Fruit fly (Drosophila melanogaster) whole organism, embryonic: Measurements from ENCODE around the gene SK.

Experiments used
- CG11504 ChIP-seq: fragments of 200-800 bp; sonication (Bioruptor generic); optimal IDR thresholded peaks from 3 replicates; lab custom pipeline; 2019; ENCODE audit warnings: missing biosample characterization, mild to moderate bottlenecking, missing genetic modification characterization, moderate library complexity
- CG11723 ChIP-seq: fragments of 200-800 bp; sonication (Bioruptor generic); optimal IDR thresholded peaks from 2 replicates; lab custom pipeline; 2017; ENCODE audit warnings: missing biosample characterization, mild to moderate bottlenecking, missing genetic modification characterization
- CG12155 ChIP-seq: fragments of 200-800 bp; sonication (Bioruptor generic); optimal IDR thresholded peaks from 3 replicates; lab custom pipeline; 2016; ENCODE audit warnings: missing biosample characterization, missing genetic modification characterization
- CG16815 ChIP-seq: fragments of 200-800 bp; sonication (Bioruptor generic); optimal IDR thresholded peaks from 3 replicates; lab custom pipeline; 2017; ENCODE audit warnings: missing biosample characterization, mild to moderate bottlenecking, missing genetic modification characterization
- CG17385 ChIP-seq: fragments of 200-800 bp; sonication (Bioruptor generic); optimal IDR thresholded peaks from 3 replicates; lab custom pipeline; 2018; ENCODE audit warnings: missing biosample characterization, mild to moderate bottlenecking, missing genetic modification characterization
- CG18599 ChIP-seq: fragments of 200-800 bp; sonication (Bioruptor generic); optimal IDR thresholded peaks from 3 replicates; lab custom pipeline; 2017; ENCODE audit warnings: missing biosample characterization, missing genetic modification characterization, mild to moderate bottlenecking, moderate library complexity, missing genetic modification reagents
- CG2875 ChIP-seq: fragments of 200-800 bp; sonication (Bioruptor generic); optimal IDR thresholded peaks from 2 replicates; lab custom pipeline; 2017; ENCODE audit warnings: missing biosample characterization, mild to moderate bottlenecking, missing genetic modification characterization, missing genetic modification reagents
- CG34376 ChIP-seq: fragments of 200-800 bp; sonication (Bioruptor generic); optimal IDR thresholded peaks from 2 replicates; lab custom pipeline; 2018; ENCODE audit warnings: missing biosample characterization, mild to moderate bottlenecking, missing genetic modification characterization
- CG3838 ChIP-seq: fragments of 200-800 bp; sonication (Bioruptor generic); optimal IDR thresholded peaks from 3 replicates; lab custom pipeline; 2016; ENCODE audit warnings: missing biosample characterization, missing genetic modification characterization
- CG4854 ChIP-seq: fragments of 200-800 bp; sonication (Bioruptor generic); optimal IDR thresholded peaks from 2 replicates; lab custom pipeline; 2016; ENCODE audit warnings: missing biosample characterization, missing genetic modification characterization, inconsistent platforms
- CG5953 ChIP-seq: fragments of 200-800 bp; sonication (Bioruptor generic); IDR thresholded peaks from 2 replicates; pipeline ENCODE4 v1.3.6; 2022; ENCODE audit warnings: missing biosample characterization, missing genetic modification characterization
- CG6175 ChIP-seq: fragments of 200-800 bp; sonication (Bioruptor generic); IDR thresholded peaks from 3 replicates; pipeline ENCODE4 v1.3.6; 2022; ENCODE audit warnings: missing biosample characterization, missing genetic modification characterization
- CG6689 ChIP-seq: fragments of 200-800 bp; sonication (Bioruptor generic); IDR thresholded peaks from 2 replicates; pipeline ENCODE4 v1.3.6; 2022; ENCODE audit warnings: missing biosample characterization, missing genetic modification characterization
- CG6854 ChIP-seq: fragments of 200-800 bp; sonication (Bioruptor generic); optimal IDR thresholded peaks from 3 replicates; lab custom pipeline; 2017; ENCODE audit warnings: missing biosample characterization, mild to moderate bottlenecking, missing genetic modification characterization
- CG7745 ChIP-seq: fragments of 200-800 bp; sonication (Bioruptor generic); optimal IDR thresholded peaks from 2 replicates; lab custom pipeline; 2018; ENCODE audit warnings: missing biosample characterization, mild to moderate bottlenecking, missing genetic modification characterization, moderate library complexity
- CG8359 ChIP-seq: fragments of 200-800 bp; sonication (Bioruptor generic); optimal IDR thresholded peaks from 2 replicates; lab custom pipeline; 2017; ENCODE audit warnings: missing biosample characterization, mild to moderate bottlenecking, missing genetic modification characterization, borderline replicate concordance
- CG8765 ChIP-seq: fragments of 200-800 bp; sonication (Bioruptor generic); IDR thresholded peaks from 2 replicates; pipeline ENCODE4 v1.3.6; 2022; ENCODE audit warnings: missing biosample characterization, missing genetic modification characterization
- Dfd ChIP-seq, 2 experiments: fragments of >200 bp; optimal IDR thresholded peaks; 2 replicates each; lab custom pipeline; 2017; ENCODE audit warnings: missing biosample characterization in 2 of 2, missing genetic modification characterization in 2 of 2
- Doc2 ChIP-seq: fragments of 200-800 bp; sonication (Bioruptor generic); IDR thresholded peaks from 2 replicates; pipeline ENCODE4 v1.3.6; 2022; ENCODE audit warnings: missing biosample characterization, missing genetic modification characterization
- E2f2 ChIP-seq: fragments of 200-800 bp; sonication (Bioruptor generic); IDR thresholded peaks from 2 replicates; pipeline ENCODE4 v1.3.6; 2022; ENCODE audit warnings: missing biosample characterization, missing genetic modification characterization
- Gug ChIP-seq: fragments of 200-800 bp; sonication (Bioruptor generic); IDR thresholded peaks from 4 replicates; pipeline ENCODE4 v1.3.6; 2022; ENCODE audit warnings: missing biosample characterization, missing genetic modification characterization
- H15 ChIP-seq: fragments of 200-800 bp; sonication (Bioruptor generic); IDR thresholded peaks from 3 replicates; pipeline ENCODE4 v1.3.6; 2022; ENCODE audit warnings: missing biosample characterization, missing genetic modification characterization
- HmgZ ChIP-seq: fragments of 200-800 bp; sonication (Bioruptor generic); optimal IDR thresholded peaks from 2 replicates; lab custom pipeline; 2018; ENCODE audit warnings: missing biosample characterization, mild to moderate bottlenecking, missing genetic modification characterization
- Hr39 ChIP-seq: fragments of >200 bp; optimal IDR thresholded peaks from 2 replicates; lab custom pipeline; 2017
- Kr ChIP-seq: fragments of 200-800 bp; sonication (Bioruptor generic); optimal IDR thresholded peaks from 2 replicates; lab custom pipeline; 2017; ENCODE audit warnings: missing biosample characterization, mild to moderate bottlenecking, missing genetic modification characterization
- Meics ChIP-seq: fragments of 200-800 bp; sonication (Bioruptor generic); optimal IDR thresholded peaks from 2 replicates; lab custom pipeline; 2017; ENCODE audit warnings: missing biosample characterization, mild to moderate bottlenecking, missing genetic modification characterization
- Mrtf ChIP-seq: fragments of 200-800 bp; sonication (Bioruptor generic); IDR thresholded peaks from 3 replicates; pipeline ENCODE4 v1.3.6; 2022; ENCODE audit warnings: missing biosample characterization, missing genetic modification characterization
- Poxn ChIP-seq: fragments of 200-800 bp; sonication (Bioruptor generic); IDR thresholded peaks from 2 replicates; pipeline ENCODE4 v1.3.6; 2022; ENCODE audit warnings: missing biosample characterization, missing genetic modification characterization
- Side ChIP-seq: fragments of 200-800 bp; sonication (Bioruptor generic); optimal IDR thresholded peaks from 2 replicates; lab custom pipeline; 2016; ENCODE audit warnings: missing biosample characterization, missing genetic modification characterization
- Sry-δ ChIP-seq: fragments of 200-800 bp; sonication (Bioruptor generic); optimal IDR thresholded peaks from 2 replicates; lab custom pipeline; 2016; ENCODE audit warnings: missing biosample characterization, missing genetic modification characterization
- Vsx1 ChIP-seq: fragments of 200-800 bp; sonication (Bioruptor generic); optimal IDR thresholded peaks from 2 replicates; lab custom pipeline; 2017; ENCODE audit warnings: missing biosample characterization, mild to moderate bottlenecking, missing genetic modification characterization, missing genetic modification reagents
- ap ChIP-seq: fragments of 200-800 bp; sonication (Bioruptor generic); IDR thresholded peaks from 2 replicates; pipeline ENCODE4 v1.3.6; 2022; ENCODE audit warnings: missing biosample characterization, missing genetic modification characterization
- bab2 ChIP-seq: fragments of 200-800 bp; sonication (Bioruptor generic); optimal IDR thresholded peaks from 2 replicates; lab custom pipeline; 2016; ENCODE audit warnings: missing biosample characterization, missing genetic modification characterization
- bbx ChIP-seq: fragments of 200-800 bp; sonication (Bioruptor generic); IDR thresholded peaks from 2 replicates; pipeline ENCODE4 v1.3.6; 2022; ENCODE audit warnings: missing biosample characterization, missing genetic modification characterization; ENCODE audit not compliant: partially characterized antibody
- bowl ChIP-seq: fragments of 200-800 bp; sonication (Bioruptor generic); IDR thresholded peaks from 2 replicates; pipeline ENCODE4 v1.3.6; 2022; ENCODE audit warnings: missing biosample characterization, missing genetic modification characterization
- bsh ChIP-seq, 2 experiments: fragments of 200-800 bp; sonication (Bioruptor generic); optimal IDR thresholded peaks; 2 replicates each; lab custom pipeline; 2017 to 2018; ENCODE audit warnings: mild to moderate bottlenecking in 2 of 2, missing biosample characterization in 2 of 2, missing genetic modification characterization in 2 of 2, moderate library complexity in 1 of 2
- cas ChIP-seq: fragments of 200-800 bp; sonication (Bioruptor generic); IDR thresholded peaks from 2 replicates; pipeline ENCODE4 v1.3.6; 2022; ENCODE audit warnings: missing biosample characterization, missing genetic modification characterization
- ci ChIP-seq: fragments of 200-800 bp; sonication (Bioruptor generic); IDR thresholded peaks from 3 replicates; pipeline ENCODE4 v1.3.6; 2022; ENCODE audit warnings: missing biosample characterization, missing genetic modification characterization
- crc ChIP-seq: fragments of 200-800 bp; sonication (Bioruptor generic); optimal IDR thresholded peaks from 2 replicates; lab custom pipeline; 2016; ENCODE audit warnings: missing biosample characterization, missing genetic modification characterization
- crp ChIP-seq, 2 experiments: fragments of 200-800 bp; sonication (Bioruptor generic); optimal IDR thresholded peaks; 2 replicates in 1 of 2; 3 replicates in 1 of 2; lab custom pipeline; 2017; ENCODE audit warnings: missing biosample characterization in 2 of 2, missing genetic modification characterization in 2 of 2, mild to moderate bottlenecking in 1 of 2, moderate library complexity in 1 of 2
- fd96Cb ChIP-seq: fragments of 200-800 bp; sonication (Bioruptor generic); optimal IDR thresholded peaks from 2 replicates; lab custom pipeline; 2018; ENCODE audit warnings: missing biosample characterization, mild to moderate bottlenecking, missing genetic modification characterization, moderate library complexity
- insv ChIP-seq, 2 experiments: fragments of 200-800 bp; sonication (Bioruptor generic); optimal IDR thresholded peaks; 3 replicates each; lab custom pipeline; 2016 to 2018; ENCODE audit warnings: missing biosample characterization in 2 of 2, missing genetic modification characterization in 2 of 2
- ken ChIP-seq: fragments of 200-800 bp; sonication (Bioruptor generic); IDR thresholded peaks from 3 replicates; pipeline ENCODE4 v1.3.6; 2022; ENCODE audit warnings: missing biosample characterization, missing genetic modification characterization
- knrl ChIP-seq: fragments of 200-800 bp; sonication (Bioruptor generic); IDR thresholded peaks from 3 replicates; pipeline ENCODE4 v1.3.6; 2022; ENCODE audit warnings: missing biosample characterization, missing genetic modification characterization; ENCODE audit not compliant: partially characterized antibody
- lmd ChIP-seq: fragments of 200-800 bp; sonication (Bioruptor generic); IDR thresholded peaks from 2 replicates; pipeline ENCODE4 v1.3.6; 2022; ENCODE audit warnings: missing biosample characterization, missing genetic modification characterization
- oc ChIP-seq: fragments of 200-800 bp; sonication (Bioruptor generic); optimal IDR thresholded peaks from 2 replicates; lab custom pipeline; 2018; ENCODE audit warnings: missing biosample characterization, mild to moderate bottlenecking, missing genetic modification characterization, moderate library complexity
- onecut ChIP-seq: fragments of 200-800 bp; sonication (Bioruptor generic); IDR thresholded peaks from 2 replicates; pipeline ENCODE4 v1.3.6; 2022; ENCODE audit warnings: missing biosample characterization, missing genetic modification characterization
- pho ChIP-seq: fragments of 200-800 bp; sonication (Bioruptor generic); optimal IDR thresholded peaks from 2 replicates; lab custom pipeline; 2016; ENCODE audit warnings: missing biosample characterization, missing genetic modification characterization
- scrt ChIP-seq: fragments of 200-800 bp; sonication (Bioruptor generic); optimal IDR thresholded peaks from 2 replicates; lab custom pipeline; 2018; ENCODE audit warnings: missing biosample characterization, mild to moderate bottlenecking, missing genetic modification characterization, moderate library complexity
- sug ChIP-seq: fragments of 200-800 bp; optimal IDR thresholded peaks from 2 replicates; lab custom pipeline; 2019; ENCODE audit warnings: missing biosample characterization, mild to moderate bottlenecking, missing genetic modification characterization, moderate library complexity
- zf30C ChIP-seq: fragments of 200-800 bp; sonication (Bioruptor generic); optimal IDR thresholded peaks from 3 replicates; lab custom pipeline; 2018; ENCODE audit warnings: missing biosample characterization, mild to moderate bottlenecking, missing genetic modification characterization

The SK gene

DNA sequence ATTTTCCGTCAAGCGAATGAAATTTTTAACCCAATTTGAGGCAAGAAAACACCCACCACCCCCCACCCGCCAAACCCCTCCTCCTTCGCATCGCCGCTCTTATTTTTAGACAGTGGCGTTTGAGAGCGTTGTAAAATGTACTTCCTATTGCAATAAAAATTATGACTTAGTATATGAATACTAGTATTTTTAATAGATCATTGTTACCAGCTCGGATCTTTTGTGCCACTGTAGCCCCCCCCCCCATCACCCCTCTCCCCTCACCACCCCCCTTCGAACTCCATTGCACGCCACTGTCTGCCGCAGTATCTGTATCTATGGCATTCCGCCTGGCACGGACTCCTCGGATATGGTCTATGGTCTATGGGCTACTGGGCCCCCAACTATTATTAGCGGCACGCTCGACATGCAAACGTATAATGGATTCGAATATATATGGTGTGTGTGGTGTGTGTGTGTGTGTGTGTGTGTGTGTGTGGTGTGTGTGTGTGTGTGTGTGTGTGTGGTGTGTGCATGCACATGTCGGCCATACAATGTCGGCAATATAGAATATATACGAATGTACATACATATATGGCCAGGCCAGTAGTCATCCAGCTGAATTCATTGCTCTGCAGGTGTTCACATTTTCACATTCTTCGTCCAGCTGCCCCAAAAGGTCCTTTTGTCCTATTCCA is 10.0 kb downstream of the SK start (continued):
- TF ChIP-seq CG17385 (GFP tag; lab: Kevin White, UChicago) (no peak), Poxn (GFP tag; lab: Robert Waterston, UW) (no peak), bab2 (GFP tag; lab: Kevin White, UChicago) (no peak), CG11504 (tag; lab: Kevin White, UChicago) (peak; percentile 7), ci (peak; percentile 51; the same call in 1 of the 3 replicates), fd96Cb (tag; lab: Kevin White, UChicago) (peak; percentile 41), knrl (no peak), bsh (GFP tag; optimal IDR thresholded peaks at IDR 0.05; lab: Kevin White, UChicago) (peak in 1 of 2 experiments; percentile 52), scrt (GFP tag; lab: Kevin White, UChicago) (no peak), CG18599 (GFP tag; lab: Kevin White, UChicago) (peak; percentile 39), crp (GFP tag; optimal IDR thresholded peaks at IDR 0.05; lab: Kevin White, UChicago) (no peak), ap (GFP tag; lab: Robert Waterston, UW) (no peak), Sry-δ (GFP tag; lab: Kevin White, UChicago) (no peak), CG6175 (GFP tag; lab: Robert Waterston, UW) (no peak), CG7745 (no peak), zf30C (GFP tag; lab: Kevin White, UChicago) (no peak), Side (no peak), Kr (GFP tag; lab: Kevin White, UChicago) (no peak), HmgZ (tag; lab: Kevin White, UChicago) (no peak), pho (GFP tag; lab: Kevin White, UChicago) (no peak), Hr39 (lab: Kevin White, UChicago) (no peak), Gug (GFP tag; lab: Robert Waterston, UW) (peak; percentile 41; the same call in 1 of the 4 replicates), CG3838 (no peak), Vsx1 (no peak), sug (no peak), H15 (GFP tag; lab: Robert Waterston, UW) (peak; percentile 42; the same call in 1 of the 3 replicates), CG34376 (no peak), Doc2 (GFP tag; lab: Robert Waterston, UW) (no peak), ken (0 out of 3 replicates have a peak, but pooled peaks have one; percentile 29), CG2875 (GFP tag; lab: Kevin White, UChicago) (no peak), lmd (GFP tag; lab: Robert Waterston, UW) (peak; percentile 48), Meics (GFP tag; lab: Kevin White, UChicago) (no peak), E2f2 (GFP tag; lab: Robert Waterston, UW) (no peak), crc (no peak), CG5953 (no peak), Mrtf (no peak), insv (GFP tag; optimal IDR thresholded peaks at IDR 0.05; lab: Kevin White, UChicago) (no peak), onecut (GFP tag; lab: Robert Waterston, UW) (no peak), CG11723 (GFP tag; lab: Kevin White, UChicago) (no peak), CG8765 (GFP tag; lab: Robert Waterston, UW) (no peak), CG8359 (GFP tag; lab: Kevin White, UChicago) (no peak), CG4854 (GFP tag; lab: Kevin White, UChicago) (no peak), oc (tag; lab: Kevin White, UChicago) (no peak), Dfd (GFP tag; optimal IDR thresholded peaks at IDR 0.05; lab: Kevin White, UChicago) (peak in 1 of 2 experiments; percentile 76), CG6689 (no peak), bowl (GFP tag; lab: Robert Waterston, UW) (no peak), CG16815 (no peak), CG12155 (GFP tag; lab: Kevin White, UChicago) (no peak), CG6854 (GFP tag; lab: Kevin White, UChicago) (no peak), cas (GFP tag; lab: Robert Waterston, UW) (no peak), bbx (no peak)
